Worm (Caenorhabditis elegans): Measurements from ENCODE around the gene C55A1.7.
"Not testable (repeated sequence)": the region's sequence is repeated elsewhere in the genome, so short reads cannot be mapped to it uniquely, and the experiment has no call there.

C55A1.7 gene

DNA sequence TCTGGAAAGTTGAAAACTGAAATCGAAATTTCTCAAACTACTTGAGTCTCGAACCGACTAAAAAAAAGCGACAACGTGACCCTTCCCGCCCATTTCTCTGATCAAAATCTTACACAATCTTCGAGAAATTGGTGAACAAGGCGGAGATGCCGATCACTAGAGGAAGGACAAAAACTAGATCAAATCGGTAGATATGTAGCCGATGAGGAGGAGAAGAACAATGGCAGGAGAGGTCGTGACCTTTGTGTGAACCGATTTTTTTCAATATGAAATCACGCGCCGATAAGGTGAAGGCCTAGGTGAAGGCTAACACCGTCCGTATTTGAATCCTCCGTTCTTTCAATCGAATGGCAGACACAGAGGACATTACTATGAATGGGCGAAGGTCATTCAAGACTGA, 13.6 kb upstream of the C55A1.7 start:
- TF ChIP-seq W03F9.2 (tag; optimal IDR thresholded peaks at IDR 0.05) (no peak), dao-5 (tag; optimal IDR thresholded peaks at IDR 0.05) (no peak), him-1 (tag; optimal IDR thresholded peaks at IDR 0.05) (no peak)

DNA sequence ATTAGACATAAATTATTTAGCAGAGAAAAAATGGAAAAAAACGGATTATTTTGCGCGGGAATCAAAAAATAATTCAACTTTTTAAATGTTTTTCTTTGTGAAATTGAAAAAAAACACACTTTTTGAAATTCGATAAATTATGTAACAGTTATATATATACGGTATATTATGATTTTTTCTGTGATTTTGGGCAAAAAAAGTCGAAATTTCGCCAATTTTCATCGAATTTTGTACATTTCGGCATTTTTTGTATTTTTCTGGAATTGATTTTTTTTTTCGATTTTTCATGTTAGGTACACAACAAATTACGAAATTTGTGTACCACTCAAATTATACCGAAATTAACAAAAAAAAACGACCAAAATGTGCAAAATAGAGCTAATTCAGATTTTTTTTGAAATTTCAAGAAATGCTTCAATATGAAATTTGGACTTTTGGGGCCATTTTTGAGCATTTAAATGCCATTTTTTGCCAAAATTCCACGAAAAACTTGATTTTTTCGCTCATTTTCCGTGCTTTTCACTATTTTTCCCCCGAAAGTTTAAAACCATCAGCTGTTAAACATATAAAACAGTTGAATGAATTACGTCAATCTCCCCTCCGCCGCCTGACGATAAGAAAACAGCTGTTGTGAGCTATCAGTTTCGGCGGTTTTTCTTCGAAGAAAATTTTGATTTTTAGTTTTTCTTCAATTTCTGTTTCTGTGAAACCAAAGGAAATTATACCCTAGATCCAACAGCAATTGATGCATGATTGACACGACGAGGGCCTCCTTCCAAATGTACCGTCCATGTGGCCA, 11.0 kb upstream of the C55A1.7 start:
- no peak for TF ChIP-seq dao-5 (tag; optimal IDR thresholded peaks at IDR 0.05)
- no peak for TF ChIP-seq W03F9.2 (tag; optimal IDR thresholded peaks at IDR 0.05)
- TF ChIP-seq him-1 (tag; optimal IDR thresholded peaks at IDR 0.05) = no peak

DNA sequence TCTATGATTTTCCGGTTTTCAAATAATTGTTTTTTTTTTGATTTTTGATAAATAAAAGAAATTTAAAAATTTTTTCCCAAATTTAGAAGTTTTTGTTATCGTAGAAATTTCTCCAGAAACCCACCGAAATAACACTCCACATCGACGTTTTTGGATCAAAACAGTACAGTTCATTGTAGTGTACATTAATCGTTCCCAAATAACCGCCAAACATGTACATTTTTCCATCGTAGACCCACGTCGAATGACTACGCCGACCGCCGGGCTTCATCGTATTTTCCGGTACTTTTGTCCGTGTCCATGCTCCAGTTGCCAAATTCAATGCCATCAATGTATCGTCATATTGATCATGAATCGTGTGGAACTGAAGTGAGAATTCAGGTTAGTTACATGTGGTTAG, 6.7 kb upstream of the C55A1.7 start, which contains the start of gene F53E4.2:
Gene F53E4.2 (plus strand): TSS at position 301 of the 400 bp plus-strand sequence.
- TF ChIP-seq W03F9.2 (tag; optimal IDR thresholded peaks at IDR 0.05) = no peak

DNA sequence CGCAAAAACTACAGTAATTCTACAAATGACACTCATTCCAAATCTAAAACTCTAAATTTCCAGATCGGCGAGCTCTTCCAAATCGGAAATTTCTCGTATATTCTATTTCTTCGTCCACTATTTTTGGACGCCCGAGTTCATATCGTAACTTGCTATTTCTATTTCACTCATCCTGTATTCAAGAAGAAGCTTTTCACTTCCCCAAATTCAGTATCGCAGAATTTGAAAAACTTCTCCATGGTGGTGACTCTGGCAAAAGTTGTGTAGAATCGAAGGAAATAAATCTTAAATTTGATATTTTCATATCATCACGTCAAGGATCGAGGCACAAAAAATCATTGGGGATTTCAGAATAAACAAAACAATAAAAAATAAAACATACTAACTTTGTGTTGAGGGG, 4.7 kb upstream of the C55A1.7 start:
- no peak for TF ChIP-seq W03F9.2 (tag; optimal IDR thresholded peaks at IDR 0.05)
- no peak for TF ChIP-seq him-1 (tag; optimal IDR thresholded peaks at IDR 0.05)
- TF ChIP-seq dao-5 (tag; optimal IDR thresholded peaks at IDR 0.05) = no peak

DNA sequence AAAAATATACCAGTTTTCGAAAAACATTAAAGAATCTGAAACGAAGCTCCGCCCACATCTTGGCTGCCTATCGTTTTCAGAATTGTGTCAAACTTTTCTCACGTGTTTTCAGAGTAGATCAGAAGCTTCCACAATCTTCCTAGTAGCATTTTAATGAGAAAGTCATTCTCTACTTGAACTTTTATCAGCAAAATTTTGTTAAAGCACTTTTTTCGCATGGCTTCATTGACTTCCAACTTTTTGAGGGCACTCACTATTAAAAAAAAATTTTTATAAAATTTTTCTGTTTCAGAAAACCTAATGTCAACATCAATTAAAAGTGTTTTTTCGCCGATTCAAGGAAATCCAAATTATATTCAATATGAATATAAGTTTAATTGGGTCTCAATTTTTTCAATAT, 2.7 kb upstream of the C55A1.7 start, which contains the start of gene sru-42:
Gene sru-42 (plus strand): TSS at position 301 of the 400 bp plus-strand sequence.
- TF ChIP-seq him-1 (tag; optimal IDR thresholded peaks at IDR 0.05) = no peak
- TF ChIP-seq W03F9.2 (tag; optimal IDR thresholded peaks at IDR 0.05) = no peak
- no peak for TF ChIP-seq dao-5 (tag; optimal IDR thresholded peaks at IDR 0.05)

DNA sequence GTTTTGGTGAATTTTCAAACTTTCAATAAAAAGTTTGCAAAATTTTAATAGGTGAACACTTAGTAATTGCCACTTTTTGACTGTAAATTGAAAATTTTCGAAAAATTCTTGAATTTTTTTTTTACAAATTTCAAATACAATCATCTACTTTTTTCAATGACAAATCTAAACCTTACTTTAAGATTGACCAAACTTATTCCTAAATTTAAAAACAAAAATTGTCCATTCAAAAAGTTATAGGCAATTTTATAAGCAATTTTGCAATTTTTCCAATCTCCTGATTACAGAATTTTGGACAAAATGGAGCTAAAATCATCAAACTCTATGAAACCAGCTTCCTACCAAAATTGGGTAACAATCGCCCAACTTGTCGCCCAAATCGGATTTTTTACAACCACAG, 2.9 kb downstream of the C55A1.7 start, which contains the start of gene str-23:
Gene str-23 (plus strand): TSS at position 301 of the 400 bp plus-strand sequence.
- no peak for TF ChIP-seq dao-5 (tag; optimal IDR thresholded peaks at IDR 0.05)
- TF ChIP-seq him-1 (tag; optimal IDR thresholded peaks at IDR 0.05) = no peak
- TF ChIP-seq W03F9.2 (tag; optimal IDR thresholded peaks at IDR 0.05) = no peak

DNA sequence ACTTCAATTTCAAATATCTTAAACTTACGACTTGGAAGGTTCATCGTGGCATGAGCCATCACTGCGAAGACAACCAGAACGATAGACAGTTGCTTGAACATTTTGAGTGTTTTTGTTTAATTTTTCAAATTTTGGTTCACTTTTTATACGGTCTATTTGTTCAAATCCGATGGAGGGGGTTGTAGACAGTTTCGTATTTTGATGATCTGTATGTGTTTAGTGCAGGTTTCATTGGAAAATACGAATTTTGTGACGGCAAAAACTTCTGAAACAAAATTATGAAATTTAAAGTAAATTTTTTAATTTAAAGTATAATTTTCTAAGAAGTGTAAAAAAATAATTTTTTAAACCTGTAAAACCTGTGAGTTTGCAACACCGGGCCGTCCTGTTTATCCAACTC, 4.2 kb downstream of the C55A1.7 start, which contains the start of gene C55A1.4:
Gene C55A1.4 (minus strand): TSS at position 101 of the 400 bp plus-strand sequence.
- not testable (repeated sequence) for TF ChIP-seq dao-5, W03F9.2, him-1 (tag; optimal IDR thresholded peaks at IDR 0.05)

DNA sequence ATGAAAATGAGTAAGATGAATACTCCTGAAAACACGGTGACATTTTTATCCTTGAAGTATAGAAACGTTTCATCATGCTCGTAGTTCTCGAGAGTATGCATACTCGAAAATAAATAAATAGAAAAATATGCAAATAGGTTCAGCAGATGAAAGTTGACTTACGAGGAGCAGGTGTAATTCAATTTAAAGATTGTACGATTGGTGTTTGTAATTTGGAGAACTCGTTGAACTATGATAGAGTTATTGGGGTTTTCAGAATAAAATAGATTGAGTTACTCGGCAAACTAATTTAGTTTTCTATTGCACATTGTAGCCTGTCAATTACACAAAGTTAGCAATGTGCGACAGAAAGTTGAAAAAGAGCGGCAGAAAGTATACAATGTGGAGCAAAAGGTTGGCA, 8.6 kb downstream of the C55A1.7 start, which contains the start of gene srz-44:
Gene srz-44 (minus strand): TSS at position 101 of the 400 bp plus-strand sequence.
- TF ChIP-seq dao-5 (tag; optimal IDR thresholded peaks at IDR 0.05) (no peak), W03F9.2 (tag; optimal IDR thresholded peaks at IDR 0.05) (no peak), him-1 (tag; optimal IDR thresholded peaks at IDR 0.05) (no peak)

DNA sequence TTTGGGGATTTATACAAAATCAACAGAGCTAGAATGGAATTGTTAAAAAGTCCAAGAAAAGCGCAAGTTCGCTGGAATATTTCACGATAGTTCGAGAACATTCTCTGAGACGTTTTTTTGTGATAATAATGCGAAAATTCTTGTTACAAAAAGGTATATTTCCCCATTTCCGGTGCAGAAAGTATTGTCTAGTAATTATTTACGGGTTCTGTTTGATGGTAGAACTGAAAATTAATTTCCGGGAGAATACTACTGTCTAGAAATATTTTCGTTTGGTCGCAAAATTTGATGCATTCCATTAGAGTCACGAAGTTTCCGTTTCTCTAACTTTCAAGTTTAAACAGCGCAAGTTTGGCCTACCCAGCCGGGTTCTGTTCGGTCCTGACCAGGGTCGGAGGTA, 17.9 kb downstream of the C55A1.7 start, which contains the start of gene str-248:
Gene str-248 (minus strand): TSS at position 101 of the 400 bp plus-strand sequence.
- TF ChIP-seq W03F9.2 (tag; optimal IDR thresholded peaks at IDR 0.05) (no peak), dao-5 (tag; optimal IDR thresholded peaks at IDR 0.05) (no peak), him-1 (tag; optimal IDR thresholded peaks at IDR 0.05) (no peak)

DNA sequence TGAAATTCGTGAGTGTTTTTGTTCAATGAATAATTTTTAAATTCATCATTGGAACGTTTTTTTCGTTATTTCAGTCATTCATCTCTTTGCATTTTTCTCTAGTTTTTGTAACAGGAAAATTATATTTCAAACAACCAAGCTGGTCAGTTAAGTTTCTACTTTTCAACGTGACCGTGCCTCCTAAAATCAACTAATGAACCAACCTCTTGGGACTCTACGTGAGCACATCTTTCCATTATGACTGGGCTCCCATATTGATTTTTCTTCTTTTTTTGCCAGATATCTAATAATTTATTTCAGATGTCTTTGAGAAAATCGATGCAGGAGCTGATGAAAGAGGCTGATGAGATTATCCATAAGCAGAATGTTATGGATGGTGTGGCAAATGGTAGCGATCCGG, 21.9 kb downstream of the C55A1.7 start, which contains the start of gene C55A1.11:
Gene C55A1.11 (plus strand): TSS at position 301 of the 400 bp plus-strand sequence.
- TF ChIP-seq him-1 (tag; optimal IDR thresholded peaks at IDR 0.05) = no peak
- no peak for TF ChIP-seq dao-5 (tag; optimal IDR thresholded peaks at IDR 0.05)
- TF ChIP-seq W03F9.2 (tag; optimal IDR thresholded peaks at IDR 0.05) = no peak

DNA sequence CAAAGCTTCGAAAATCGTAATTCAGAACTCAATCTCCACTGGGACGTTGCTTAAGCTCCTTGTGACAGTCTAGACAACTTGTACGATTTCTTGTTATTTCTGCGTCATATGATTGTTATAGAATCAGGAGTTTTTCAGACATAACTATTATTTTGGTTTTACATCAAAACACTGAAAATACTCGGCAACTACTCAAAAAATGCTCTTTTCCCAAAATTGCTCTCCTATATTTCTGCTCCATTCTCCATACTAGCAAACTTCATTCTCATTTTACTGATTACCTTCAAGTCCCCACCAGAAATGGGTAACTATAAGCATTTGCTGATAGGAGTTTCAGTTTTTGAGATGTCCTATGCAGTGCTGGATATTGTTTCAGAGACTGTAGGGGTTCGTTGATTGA, 25.9 kb downstream of the C55A1.7 start, which contains the start of gene C55A1.1:
Gene C55A1.1 (plus strand): TSS at position 301 of the 400 bp plus-strand sequence.
- no peak for TF ChIP-seq him-1 (tag; optimal IDR thresholded peaks at IDR 0.05)
- no peak for TF ChIP-seq dao-5 (tag; optimal IDR thresholded peaks at IDR 0.05)
- TF ChIP-seq W03F9.2 (tag; optimal IDR thresholded peaks at IDR 0.05) = no peak

DNA sequence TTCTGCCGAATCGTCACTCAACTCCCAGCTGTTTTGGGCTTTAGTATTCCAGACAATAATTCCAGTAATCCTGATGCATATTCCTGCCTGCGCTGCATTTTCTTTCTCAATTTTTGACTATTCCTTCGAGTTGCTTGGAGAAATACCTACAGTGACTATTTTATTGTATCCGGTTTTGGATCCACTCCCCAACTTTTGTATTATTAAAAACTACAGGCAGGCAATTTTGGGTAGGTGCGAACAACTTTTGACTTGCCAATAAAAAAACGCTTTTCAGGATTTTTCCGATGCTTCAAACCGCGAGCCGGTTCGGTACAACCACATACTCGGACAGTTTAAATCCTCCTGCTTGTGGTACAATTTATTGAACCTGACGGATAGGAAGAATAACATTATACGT, 32.9 kb downstream of the C55A1.7 start:
- TF ChIP-seq dao-5 (tag; optimal IDR thresholded peaks at IDR 0.05) = no peak
- no peak for TF ChIP-seq W03F9.2 (tag; optimal IDR thresholded peaks at IDR 0.05)
- no peak for TF ChIP-seq him-1 (tag; optimal IDR thresholded peaks at IDR 0.05)

DNA sequence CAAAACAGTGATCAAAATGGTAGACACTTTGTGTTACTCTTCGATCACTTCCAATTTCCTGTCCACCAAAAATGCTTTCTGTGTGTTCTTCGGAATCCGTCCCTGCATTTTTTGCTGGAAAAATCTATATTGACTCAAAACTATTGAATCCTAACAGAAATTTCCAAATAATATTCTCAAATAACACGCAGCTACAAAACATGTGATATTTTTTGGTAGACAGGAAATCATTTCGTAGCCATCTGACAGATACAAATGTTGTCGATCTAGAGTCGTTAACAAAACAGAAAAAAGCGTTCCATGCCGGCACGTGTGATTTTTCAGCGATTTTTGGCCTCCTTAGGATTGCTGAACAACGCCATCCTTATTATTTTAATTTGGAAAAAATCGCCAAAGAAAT, 34.5 kb downstream of the C55A1.7 start, which contains the start of gene str-263:
Gene str-263 (plus strand): TSS at position 301 of the 400 bp plus-strand sequence.
- TF ChIP-seq him-1 (tag; optimal IDR thresholded peaks at IDR 0.05) (no peak), W03F9.2 (tag; optimal IDR thresholded peaks at IDR 0.05) (no peak), dao-5 (tag; optimal IDR thresholded peaks at IDR 0.05) (no peak)

DNA sequence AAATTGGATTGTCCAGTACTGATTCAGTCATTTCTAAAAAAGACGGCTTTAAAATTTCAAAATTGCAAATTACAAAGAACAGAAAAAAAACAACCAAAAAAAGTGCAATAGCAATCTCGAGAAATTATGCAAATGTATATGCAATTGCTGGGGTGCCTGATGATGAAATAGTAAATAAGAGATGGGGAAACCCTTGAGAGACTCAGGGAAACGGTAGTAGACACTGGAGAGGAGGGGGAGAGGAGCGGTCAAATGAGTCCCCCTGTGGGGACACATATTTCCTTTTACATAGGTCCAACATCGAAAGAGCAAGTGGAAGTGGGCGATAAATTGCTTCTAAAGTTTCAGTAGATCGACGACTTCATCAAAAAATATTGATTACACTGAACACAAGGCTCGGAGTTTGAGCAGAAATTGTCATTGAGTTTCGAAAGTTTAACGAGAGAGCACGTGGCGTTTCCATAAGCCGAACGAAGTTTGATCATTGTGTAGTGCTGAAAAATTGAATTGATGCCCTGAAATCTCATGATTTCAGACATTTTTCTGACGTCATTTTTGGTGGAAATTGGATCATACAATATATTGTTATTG, 37.0 kb downstream of the C55A1.7 start, which contains the start of the genes fbxa-153 and str-12:
Gene fbxa-153 (minus strand): TSS at position 35 of the 591 bp plus-strand sequence.
Gene str-12 (plus strand): TSS at position 541 of the 591 bp plus-strand sequence.
- TF ChIP-seq him-1 (tag; optimal IDR thresholded peaks at IDR 0.05) (no peak), W03F9.2 (tag; optimal IDR thresholded peaks at IDR 0.05) (no peak), dao-5 (tag; optimal IDR thresholded peaks at IDR 0.05) (no peak)
